Fruit fly (Drosophila melanogaster) whole organism, embryonic: Measurements from ENCODE around the gene CG33230.

ENCODE experiments used
- B-H2 ChIP-seq: fragments of 200-800 bp; sonication (Bioruptor generic); optimal IDR thresholded peaks from 2 replicates; lab custom pipeline; 2018; ENCODE audit warnings: missing biosample characterization, mild to moderate bottlenecking, missing genetic modification characterization
- BtbVII ChIP-seq: fragments of 200-800 bp; sonication (Bioruptor generic); optimal IDR thresholded peaks from 3 replicates; lab custom pipeline; 2017; ENCODE audit warnings: missing biosample characterization, mild to moderate bottlenecking, missing genetic modification characterization
- CG10431 ChIP-seq: fragments of 200-800 bp; sonication (Bioruptor generic); optimal IDR thresholded peaks from 3 replicates; lab custom pipeline; 2018; ENCODE audit warnings: missing biosample characterization, mild to moderate bottlenecking, missing genetic modification characterization
- CG10462 ChIP-seq: fragments of 200-800 bp; sonication (Bioruptor generic); optimal IDR thresholded peaks from 2 replicates; lab custom pipeline; 2016; ENCODE audit warnings: missing biosample characterization, missing genetic modification characterization
- CG10565 ChIP-seq: fragments of 200-800 bp; sonication (Bioruptor generic); optimal IDR thresholded peaks from 3 replicates; lab custom pipeline; 2016; ENCODE audit warnings: missing biosample characterization, mild to moderate bottlenecking, missing genetic modification characterization
- CG10979 ChIP-seq: fragments of 200-800 bp; sonication (Bioruptor generic); optimal IDR thresholded peaks from 2 replicates; lab custom pipeline; 2018; ENCODE audit warnings: missing biosample characterization, mild to moderate bottlenecking, missing genetic modification characterization, moderate library complexity
- CG16813 ChIP-seq: fragments of 200-800 bp; sonication (Bioruptor generic); IDR thresholded peaks from 3 replicates; pipeline ENCODE4 v1.3.6; 2022; ENCODE audit warnings: missing biosample characterization, missing genetic modification characterization; ENCODE audit not compliant: partially characterized antibody
- CG17385 ChIP-seq: fragments of 200-800 bp; sonication (Bioruptor generic); optimal IDR thresholded peaks from 3 replicates; lab custom pipeline; 2018; ENCODE audit warnings: missing biosample characterization, mild to moderate bottlenecking, missing genetic modification characterization
- CG17829 ChIP-seq: fragments of 200-800 bp; optimal IDR thresholded peaks from 2 replicates; lab custom pipeline; 2019; ENCODE audit warnings: missing biosample characterization, mild to moderate bottlenecking, missing genetic modification characterization, moderate library complexity
- CG18262 ChIP-seq: fragments of 200-800 bp; optimal IDR thresholded peaks from 3 replicates; lab custom pipeline; 2019; ENCODE audit warnings: missing biosample characterization, mild to moderate bottlenecking, missing genetic modification characterization, moderate library complexity
- CG18476 ChIP-seq: fragments of 200-800 bp; sonication (Bioruptor generic); optimal IDR thresholded peaks from 2 replicates; lab custom pipeline; 2016; ENCODE audit warnings: missing biosample characterization, mild to moderate bottlenecking, missing genetic modification characterization
- CG2875 ChIP-seq: fragments of 200-800 bp; sonication (Bioruptor generic); optimal IDR thresholded peaks from 2 replicates; lab custom pipeline; 2017; ENCODE audit warnings: missing biosample characterization, mild to moderate bottlenecking, missing genetic modification characterization, missing genetic modification reagents
- CG3065 ChIP-seq: fragments of 200-800 bp; sonication (Bioruptor generic); optimal IDR thresholded peaks from 2 replicates; lab custom pipeline; 2016; ENCODE audit warnings: missing biosample characterization, missing genetic modification characterization
- CG3281 ChIP-seq: fragments of 200-800 bp; sonication (Bioruptor generic); optimal IDR thresholded peaks from 3 replicates; lab custom pipeline; 2017; ENCODE audit warnings: missing biosample characterization, mild to moderate bottlenecking, missing genetic modification characterization
- CG4404 ChIP-seq: fragments of 200-800 bp; sonication (Bioruptor generic); IDR thresholded peaks from 2 replicates; pipeline ENCODE4 v1.3.6; 2022; ENCODE audit warnings: missing biosample characterization, missing genetic modification characterization
- CG4707 ChIP-seq: fragments of 200-800 bp; sonication (Bioruptor generic); optimal IDR thresholded peaks from 2 replicates; lab custom pipeline; 2018; ENCODE audit warnings: missing biosample characterization, mild to moderate bottlenecking, missing genetic modification characterization, moderate library complexity
- CG4854 ChIP-seq: fragments of 200-800 bp; sonication (Bioruptor generic); optimal IDR thresholded peaks from 2 replicates; lab custom pipeline; 2016; ENCODE audit warnings: missing biosample characterization, missing genetic modification characterization, inconsistent platforms
- CG6654 ChIP-seq: fragments of 200-800 bp; sonication (Bioruptor generic); optimal IDR thresholded peaks from 2 replicates; lab custom pipeline; 2017; ENCODE audit warnings: missing biosample characterization, mild to moderate bottlenecking, missing genetic modification characterization
- D ChIP-seq, 2 experiments: fragments of 200-800 bp in 1 of 2; fragments of >200 bp in 1 of 2; sonication (Bioruptor generic) in 1 of 2; optimal IDR thresholded peaks; 2 replicates in 1 of 2; 3 replicates in 1 of 2; lab custom pipeline; 2017; ENCODE audit warnings: mild to moderate bottlenecking in 1 of 2, missing biosample characterization in 1 of 2, missing genetic modification characterization in 1 of 2, missing genetic modification reagents in 1 of 2
- D19A ChIP-seq: fragments of 200-800 bp; optimal IDR thresholded peaks from 3 replicates; lab custom pipeline; 2019; ENCODE audit warnings: missing biosample characterization, mild to moderate bottlenecking, missing genetic modification characterization, moderate library complexity
- Dref ChIP-seq: fragments of 200-800 bp; sonication (Bioruptor generic); IDR thresholded peaks from 2 replicates; pipeline ENCODE4 v1.3.6; 2022; ENCODE audit warnings: missing biosample characterization, missing genetic modification characterization
- Neu2 ChIP-seq: fragments of 200-800 bp; sonication (Bioruptor generic); optimal IDR thresholded peaks from 3 replicates; lab custom pipeline; 2016; ENCODE audit warnings: missing biosample characterization, missing genetic modification characterization, borderline replicate concordance
- Nf-YB ChIP-seq: fragments of 200-800 bp; sonication (Bioruptor generic); optimal IDR thresholded peaks from 3 replicates; lab custom pipeline; 2019; ENCODE audit warnings: missing biosample characterization, mild to moderate bottlenecking, missing genetic modification characterization, moderate library complexity
- Nf-YC ChIP-seq: fragments of 200-800 bp; optimal IDR thresholded peaks from 3 replicates; lab custom pipeline; 2019; ENCODE audit warnings: missing biosample characterization, mild to moderate bottlenecking, missing genetic modification characterization, moderate library complexity
- Oli ChIP-seq: fragments of 200-800 bp; sonication (Bioruptor generic); optimal IDR thresholded peaks from 2 replicates; lab custom pipeline; 2018; ENCODE audit warnings: missing biosample characterization, mild to moderate bottlenecking, missing genetic modification characterization, moderate library complexity
- Optix ChIP-seq: fragments of 200-800 bp; sonication (Bioruptor generic); IDR thresholded peaks from 3 replicates; pipeline ENCODE4 v1.3.6; 2022; ENCODE audit warnings: missing biosample characterization, missing genetic modification characterization
- Ssrp ChIP-seq: fragments of 200-800 bp; sonication (Bioruptor generic); optimal IDR thresholded peaks from 2 replicates; lab custom pipeline; 2018; ENCODE audit warnings: missing biosample characterization, mild to moderate bottlenecking, missing genetic modification characterization, moderate library complexity
- TFAM ChIP-seq: fragments of 200-800 bp; sonication (Bioruptor generic); optimal IDR thresholded peaks from 2 replicates; lab custom pipeline; 2017; ENCODE audit warnings: missing biosample characterization, missing genetic modification characterization, inconsistent platforms
- Tbp ChIP-seq: fragments of >200 bp; optimal IDR thresholded peaks from 2 replicates; lab custom pipeline; 2018; ENCODE audit warnings: missing biosample characterization, missing genetic modification characterization
- ab ChIP-seq: fragments of 200-800 bp; sonication (Bioruptor generic); optimal IDR thresholded peaks from 2 replicates; lab custom pipeline; 2016; ENCODE audit warnings: missing biosample characterization, missing genetic modification characterization
- abd-A ChIP-seq: fragments of 200-800 bp; sonication (Bioruptor generic); optimal IDR thresholded peaks from 3 replicates; lab custom pipeline; 2019; ENCODE audit warnings: missing biosample characterization, mild to moderate bottlenecking, missing genetic modification characterization, moderate library complexity
- btn ChIP-seq: fragments of 200-800 bp; sonication (Bioruptor generic); optimal IDR thresholded peaks from 2 replicates; lab custom pipeline; 2016; ENCODE audit warnings: missing biosample characterization, missing genetic modification characterization
- chn ChIP-seq: fragments of 200-800 bp; sonication (Bioruptor generic); optimal IDR thresholded peaks from 2 replicates; lab custom pipeline; 2016; ENCODE audit warnings: missing biosample characterization, missing genetic modification characterization
- ci ChIP-seq: fragments of 200-800 bp; sonication (Bioruptor generic); IDR thresholded peaks from 3 replicates; pipeline ENCODE4 v1.3.6; 2022; ENCODE audit warnings: missing biosample characterization, missing genetic modification characterization
- croc ChIP-seq: fragments of 200-800 bp; sonication (Bioruptor generic); conservative IDR thresholded peaks from 3 replicates; pipeline ENCODE4 v1.3.6; 2022; ENCODE audit warnings: missing biosample characterization, missing genetic modification characterization
- crp ChIP-seq, 2 experiments: fragments of 200-800 bp; sonication (Bioruptor generic); optimal IDR thresholded peaks; 2 replicates in 1 of 2; 3 replicates in 1 of 2; lab custom pipeline; 2017; ENCODE audit warnings: missing biosample characterization in 2 of 2, missing genetic modification characterization in 2 of 2, mild to moderate bottlenecking in 1 of 2, moderate library complexity in 1 of 2
- da ChIP-seq: fragments of 200-800 bp; sonication (Bioruptor generic); optimal IDR thresholded peaks from 2 replicates; lab custom pipeline; 2016; ENCODE audit warnings: missing biosample characterization, missing genetic modification characterization
- dpn ChIP-seq, 2 experiments: fragments of 200-800 bp; sonication (Bioruptor generic); optimal IDR thresholded peaks; 3 replicates each; lab custom pipeline; 2016; ENCODE audit warnings: missing biosample characterization in 2 of 2, missing genetic modification characterization in 2 of 2
- fru ChIP-seq: fragments of >200 bp; optimal IDR thresholded peaks from 2 replicates; lab custom pipeline; 2017
- gsb-n ChIP-seq: fragments of 200-800 bp; sonication (Bioruptor generic); optimal IDR thresholded peaks from 3 replicates; lab custom pipeline; 2018; ENCODE audit warnings: missing biosample characterization, mild to moderate bottlenecking, missing genetic modification characterization
- h ChIP-seq: fragments of >200 bp; optimal IDR thresholded peaks from 2 replicates; lab custom pipeline; 2017
- kni ChIP-seq: fragments of 200-800 bp; sonication (Bioruptor generic); optimal IDR thresholded peaks from 3 replicates; lab custom pipeline; 2017; ENCODE audit warnings: mild to moderate bottlenecking, missing biosample characterization, missing genetic modification reagents, missing genetic modification characterization
- knrl ChIP-seq: fragments of 200-800 bp; sonication (Bioruptor generic); IDR thresholded peaks from 3 replicates; pipeline ENCODE4 v1.3.6; 2022; ENCODE audit warnings: missing biosample characterization, missing genetic modification characterization; ENCODE audit not compliant: partially characterized antibody
- oc ChIP-seq: fragments of 200-800 bp; sonication (Bioruptor generic); optimal IDR thresholded peaks from 2 replicates; lab custom pipeline; 2018; ENCODE audit warnings: missing biosample characterization, mild to moderate bottlenecking, missing genetic modification characterization, moderate library complexity
- sim ChIP-seq: fragments of 200-800 bp; sonication (Bioruptor generic); IDR thresholded peaks from 2 replicates; pipeline ENCODE4 v1.3.6; 2022; ENCODE audit warnings: missing biosample characterization, missing genetic modification characterization
- sqz ChIP-seq: fragments of 200-800 bp; sonication (Bioruptor generic); optimal IDR thresholded peaks from 3 replicates; lab custom pipeline; 2018; ENCODE audit warnings: missing biosample characterization, mild to moderate bottlenecking, missing genetic modification characterization
- tna ChIP-seq: fragments of 200-800 bp; sonication (Bioruptor generic); IDR thresholded peaks from 2 replicates; pipeline ENCODE4 v1.3.6; 2022; ENCODE audit warnings: missing biosample characterization, missing genetic modification characterization; ENCODE audit not compliant: partially characterized antibody
- tup ChIP-seq: fragments of 200-800 bp; sonication (Bioruptor generic); optimal IDR thresholded peaks from 2 replicates; lab custom pipeline; 2016; ENCODE audit warnings: missing biosample characterization, mild to moderate bottlenecking, missing genetic modification characterization, moderate library complexity
- twi ChIP-seq: fragments of 200-800 bp; optimal IDR thresholded peaks from 2 replicates; lab custom pipeline; 2019; ENCODE audit warnings: missing biosample characterization, mild to moderate bottlenecking, missing genetic modification characterization, moderate library complexity

Gene CG33230

dm6 chr3L:1644920-1645567 is 26.8 kb downstream of the CG33230 start, which contains the start of the genes alphaCOP and CG13919 (continued):
- peak; percentile 97 for TF ChIP-seq CG10462
- TF ChIP-seq CG10979 (tag; lab: Kevin White, UChicago), result peak; percentile 91
- TF ChIP-seq knrl (GFP tag; lab: Robert Waterston, UW), result peak; percentile 43; the same call in 1 of the 3 replicates
- TF ChIP-seq btn (GFP tag; lab: Kevin White, UChicago), result peak; percentile 56
- TF ChIP-seq CG4854 (GFP tag; lab: Kevin White, UChicago), result peak; percentile 94
- TF ChIP-seq CG4404, result peak; percentile 94
- peak; percentile 88 for TF ChIP-seq tup (GFP tag; lab: Kevin White, UChicago)
- TF ChIP-seq crp (GFP tag; optimal IDR thresholded peaks at IDR 0.05; lab: Kevin White, UChicago), result peak in 1 of 2 experiments; percentile 77
- peak; percentile 99 for TF ChIP-seq CG17385 (GFP tag; lab: Kevin White, UChicago)
- peak; percentile 85 for TF ChIP-seq Nf-YC
- 0 out of 3 replicates have a peak, but pooled peaks have one; percentile 9 for TF ChIP-seq CG16813 (GFP tag; lab: Robert Waterston, UW)
- peak; percentile 40; the same call in 1 of the 2 replicates for TF ChIP-seq Dref (GFP tag; lab: Robert Waterston, UW)
- TF ChIP-seq oc (tag; lab: Kevin White, UChicago), result peak; percentile 97
- no peak for TF ChIP-seq h (lab: Kevin White, UChicago)
- TF ChIP-seq CG10431 (GFP tag; lab: Kevin White, UChicago), result peak; percentile 83
- TF ChIP-seq abd-A, result no peak
- TF ChIP-seq D (optimal IDR thresholded peaks at IDR 0.05; lab: Kevin White, UChicago), result no peak
- peak; percentile 88 for TF ChIP-seq D (GFP tag; optimal IDR thresholded peaks at IDR 0.05; lab: Kevin White, UChicago)
- no peak for TF ChIP-seq sqz
- TF ChIP-seq CG17829 (tag; lab: Kevin White, UChicago), result peak; percentile 95
- TF ChIP-seq ab (GFP tag; lab: Kevin White, UChicago), result peak; percentile 90
- TF ChIP-seq Optix, result peak; percentile 95
- TF ChIP-seq CG3065 (GFP tag; lab: Kevin White, UChicago), result peak; percentile 95
- peak; percentile 62 for TF ChIP-seq CG10565 (GFP tag; lab: Kevin White, UChicago)
- TF ChIP-seq gsb-n, result peak; percentile 97
- TF ChIP-seq da (GFP tag; lab: Kevin White, UChicago), result peak; percentile 72
- no peak for TF ChIP-seq Tbp (GFP tag; lab: Kevin White, UChicago)
- peak; percentile 57 for TF ChIP-seq Neu2 (GFP tag; lab: Kevin White, UChicago)
- peak; percentile 69 for TF ChIP-seq CG6654
- TF ChIP-seq BtbVII (GFP tag; lab: Kevin White, UChicago), result peak; percentile 92
- peak; percentile 91 for TF ChIP-seq CG3281 (GFP tag; lab: Kevin White, UChicago)
- peak; percentile 95 to 98 for TF ChIP-seq dpn (GFP tag; optimal IDR thresholded peaks at IDR 0.05; lab: Kevin White, UChicago)
- TF ChIP-seq tna (GFP tag; lab: Robert Waterston, UW), result no peak
- peak; percentile 95 for TF ChIP-seq CG18262 (tag; lab: Kevin White, UChicago)
- TF ChIP-seq CG2875 (GFP tag; lab: Kevin White, UChicago), result peak; percentile 89
- TF ChIP-seq CG18476 (GFP tag; lab: Kevin White, UChicago), result peak; percentile 95
- peak; percentile 84 for TF ChIP-seq Nf-YB (GFP tag; lab: Kevin White, UChicago)
- peak; percentile 67 for TF ChIP-seq kni (GFP tag; lab: Kevin White, UChicago)
- peak; percentile 88 for TF ChIP-seq D19A (tag; lab: Kevin White, UChicago)
- peak; percentile 93 for TF ChIP-seq twi (tag; lab: Kevin White, UChicago)
- TF ChIP-seq TFAM (GFP tag; lab: Kevin White, UChicago), result peak; percentile 75
- peak; percentile 97 for TF ChIP-seq ci (GFP tag; lab: Robert Waterston, UW)
- TF ChIP-seq chn (GFP tag; lab: Kevin White, UChicago), result peak; percentile 96
- TF ChIP-seq fru (lab: Kevin White, UChicago), result no peak
- peak; percentile 87 for TF ChIP-seq sim (GFP tag; lab: Robert Waterston, UW)
- TF ChIP-seq Ssrp (tag; lab: Kevin White, UChicago), result peak; percentile 96
- peak; percentile 92 for TF ChIP-seq CG4707
- TF ChIP-seq croc (GFP tag; lab: Robert Waterston, UW), result peak; percentile 95
- peak; percentile 94 for TF ChIP-seq B-H2
- peak; percentile 97 for TF ChIP-seq Oli
